Fruit fly (Drosophila melanogaster) whole organism, larva: Measurements from ENCODE around the gene Acsx1R.

Experiments used
- noc ChIP-seq: fragments of 200-800 bp; sonication (Bioruptor generic); optimal IDR thresholded peaks from 3 replicates; lab custom pipeline; 2019; ENCODE audit warnings: missing biosample characterization, mild to moderate bottlenecking, missing genetic modification characterization, moderate library complexity

The Acsx1R gene

dm6 chr3R:19727806-19728205 lies 49.3 kb downstream of the Acsx1R start:
- no peak for TF ChIP-seq noc

dm6 chr3R:19725584-19725983 lies 51.5 kb downstream of the Acsx1R start:
- no peak for TF ChIP-seq noc
